Worm (Caenorhabditis elegans) whole organism, midembryonic: ENCODE measurements around the gene nhr-247.

Source experiments
- T22C8.4 ChIP-seq: fragments of 200-800 bp; sonication (Bioruptor generic); IDR thresholded peaks from 2 replicates; pipeline ENCODE4 v1.3.6; 2022; ENCODE audit warnings: missing genetic modification characterization, missing compliant biosample characterization
- cog-1 ChIP-seq: sonication (generic microtip); optimal IDR thresholded peaks from 2 replicates; lab custom pipeline; 2016; ENCODE audit warnings: missing genetic modification characterization, missing compliant biosample characterization
- flt-1 ChIP-seq: fragments of 200-800 bp; sonication (Bioruptor generic); IDR thresholded peaks from 2 replicates; pipeline ENCODE4 v1.3.6; 2022; ENCODE audit warnings: missing genetic modification characterization, missing compliant biosample characterization
- klf-2 ChIP-seq: fragments of 200-800 bp; sonication (Bioruptor generic); conservative IDR thresholded peaks from 2 replicates; pipeline ENCODE4 v1.3.6; 2022; ENCODE audit warnings: missing genetic modification reagents, missing genetic modification characterization, missing compliant biosample characterization
- med-1 ChIP-seq: sonication (generic microtip); optimal IDR thresholded peaks from 2 replicates; lab custom pipeline; 2017; ENCODE audit warnings: missing genetic modification characterization, mild to moderate bottlenecking, missing compliant biosample characterization, antibody characterized with exemption, missing genetic modification reagents; ENCODE audit not compliant: insufficient read depth
- ref-1 ChIP-seq: fragments of 200-800 bp; sonication (Bioruptor generic); conservative IDR thresholded peaks from 2 replicates; pipeline ENCODE4 v1.3.6; 2022; ENCODE audit warnings: missing genetic modification reagents, missing genetic modification characterization, missing compliant biosample characterization
- tab-1 ChIP-seq: fragments of 200-800 bp; sonication (Bioruptor generic); IDR thresholded peaks from 2 replicates; pipeline ENCODE4 v1.3.6; 2022; ENCODE audit warnings: missing genetic modification characterization, missing compliant biosample characterization
- ztf-23 ChIP-seq: fragments of 200-800 bp; sonication (Bioruptor generic); IDR thresholded peaks from 2 replicates; pipeline ENCODE4 v1.3.6; 2022; ENCODE audit warnings: missing genetic modification reagents, missing genetic modification characterization, missing compliant biosample characterization
- ztf-29 ChIP-seq: fragments of 200-800 bp; sonication (Bioruptor generic); IDR thresholded peaks from 2 replicates; pipeline ENCODE4 v1.3.6; 2022; ENCODE audit warnings: missing genetic modification reagents, missing genetic modification characterization, missing compliant biosample characterization

The nhr-247 gene

ce11 chrV:15298597-15298996 is 24.2 kb upstream of the nhr-247 start, which contains the start of gene cpr-3:
Gene cpr-3 (minus strand): TSS chrV:15298700.
- no peak for TF ChIP-seq flt-1
- no peak for TF ChIP-seq cog-1 (tag; lab: Kevin White, UChicago)
- no peak for TF ChIP-seq ref-1 (GFP tag; lab: Robert Waterston, UW)
- TF ChIP-seq T22C8.4 = no peak
- TF ChIP-seq med-1 (GFP tag; lab: Kevin White, UChicago) = no peak
- TF ChIP-seq ztf-29 (GFP tag; lab: Robert Waterston, UW) = no peak
- no peak for TF ChIP-seq ztf-23
- TF ChIP-seq tab-1 (GFP tag; lab: Robert Waterston, UW) = no peak
- no peak for TF ChIP-seq klf-2 (GFP tag; lab: Robert Waterston, UW)

- TF ChIP-seq T22C8.4 = no peak
- no peak for TF ChIP-seq ztf-23
- TF ChIP-seq ref-1 (GFP tag; lab: Robert Waterston, UW) = no peak
- no peak for TF ChIP-seq klf-2 (GFP tag; lab: Robert Waterston, UW)
- no peak for TF ChIP-seq flt-1
- no peak for TF ChIP-seq ztf-29 (GFP tag; lab: Robert Waterston, UW)
- TF ChIP-seq cog-1 (tag; lab: Kevin White, UChicago) = no peak
- TF ChIP-seq tab-1 (GFP tag; lab: Robert Waterston, UW) = no peak
- TF ChIP-seq med-1 (GFP tag; lab: Kevin White, UChicago) = no peak
These were observed 19.2 kb upstream of the nhr-247 start, which contains the start of gene srx-48 for ce11 chrV:15303625-15304024. Gene srx-48 (minus strand): TSS chrV:15303725.

- TF ChIP-seq tab-1 (GFP tag; lab: Robert Waterston, UW) = no peak
- no peak for TF ChIP-seq T22C8.4
- TF ChIP-seq ztf-29 (GFP tag; lab: Robert Waterston, UW) = no peak
- no peak for TF ChIP-seq klf-2 (GFP tag; lab: Robert Waterston, UW)
- TF ChIP-seq med-1 (GFP tag; lab: Kevin White, UChicago) = no peak
- TF ChIP-seq cog-1 (tag; lab: Kevin White, UChicago) = no peak
- TF ChIP-seq flt-1 = no peak
- TF ChIP-seq ztf-23 = no peak
- no peak for TF ChIP-seq ref-1 (GFP tag; lab: Robert Waterston, UW)
These were observed 17.3 kb upstream of the nhr-247 start, which contains the start of gene T26H8.5 for ce11 chrV:15305502-15305901. Gene T26H8.5 (minus strand): TSS chrV:15305602.

ce11 chrV:15306745-15307144 is 16.0 kb upstream of the nhr-247 start, which contains the start of gene T26H8.4:
Gene T26H8.4 (minus strand): TSS chrV:15306845.
- TF ChIP-seq ref-1 (GFP tag; lab: Robert Waterston, UW) (no peak), med-1 (GFP tag; lab: Kevin White, UChicago) (no peak), cog-1 (tag; lab: Kevin White, UChicago) (no peak), ztf-23 (no peak), flt-1 (no peak)

ce11 chrV:15309011-15309410 is 13.8 kb upstream of the nhr-247 start, which contains the start of gene srz-10:
Gene srz-10 (minus strand): TSS chrV:15309098.
- TF ChIP-seq ztf-29 (GFP tag; lab: Robert Waterston, UW) = no peak

ce11 chrV:15310780-15311179 is 12.0 kb upstream of the nhr-247 start, which contains the start of gene irld-62:
Gene irld-62 (plus strand): TSS chrV:15311080.
- no peak for TF ChIP-seq ref-1 (GFP tag; lab: Robert Waterston, UW)
- no peak for TF ChIP-seq ztf-29 (GFP tag; lab: Robert Waterston, UW)
- TF ChIP-seq med-1 (GFP tag; lab: Kevin White, UChicago) = no peak
- no peak for TF ChIP-seq ztf-23
- TF ChIP-seq tab-1 (GFP tag; lab: Robert Waterston, UW) = no peak
- no peak for TF ChIP-seq T22C8.4

- TF ChIP-seq ztf-23 = no peak
- TF ChIP-seq ref-1 (GFP tag; lab: Robert Waterston, UW) = no peak
- TF ChIP-seq cog-1 (tag; lab: Kevin White, UChicago) = no peak
- no peak for TF ChIP-seq med-1 (GFP tag; lab: Kevin White, UChicago)
- TF ChIP-seq ztf-29 (GFP tag; lab: Robert Waterston, UW) = no peak
- TF ChIP-seq flt-1 = no peak
- TF ChIP-seq T22C8.4 = no peak
- TF ChIP-seq tab-1 (GFP tag; lab: Robert Waterston, UW) = no peak
These were observed 9.3 kb upstream of the nhr-247 start for ce11 chrV:15313529-15313928.

ce11 chrV:15315827-15316527 is 6.8 kb upstream of the nhr-247 start, which contains the start of the genes srt-22 and nhr-246:
Gene srt-22 (minus strand): TSS chrV:15315927.
Gene nhr-246 (plus strand): TSS chrV:15316477.
- no peak for TF ChIP-seq med-1 (GFP tag; lab: Kevin White, UChicago)
- no peak for TF ChIP-seq klf-2 (GFP tag; lab: Robert Waterston, UW)
- TF ChIP-seq ref-1 (GFP tag; lab: Robert Waterston, UW) = no peak
- TF ChIP-seq ztf-23 = no peak
- TF ChIP-seq ztf-29 (GFP tag; lab: Robert Waterston, UW) = no peak
- TF ChIP-seq cog-1 (tag; lab: Kevin White, UChicago) = no peak
- no peak for TF ChIP-seq tab-1 (GFP tag; lab: Robert Waterston, UW)
- TF ChIP-seq T22C8.4 = no peak
- no peak for TF ChIP-seq flt-1

ce11 chrV:15318638-15319037 is 4.1 kb upstream of the nhr-247 start, which contains the start of gene nhr-291:
Gene nhr-291 (plus strand): TSS chrV:15318961.
- TF ChIP-seq klf-2 (GFP tag; lab: Robert Waterston, UW) (no peak), flt-1 (no peak), tab-1 (GFP tag; lab: Robert Waterston, UW) (no peak), T22C8.4 (no peak), ref-1 (GFP tag; lab: Robert Waterston, UW) (no peak), cog-1 (tag; lab: Kevin White, UChicago) (no peak), ztf-29 (GFP tag; lab: Robert Waterston, UW) (no peak), med-1 (GFP tag; lab: Kevin White, UChicago) (no peak), ztf-23 (no peak)
